Fruit fly (Drosophila melanogaster) whole organism, adult: Measurements from ENCODE around the gene CG11403.

Source experiments
- CG1620 ChIP-seq: fragments of 200-800 bp; sonication (Bioruptor generic); optimal IDR thresholded peaks from 2 replicates; lab custom pipeline; 2016; ENCODE audit warnings: missing biosample characterization, missing genetic modification characterization
- Hr96 ChIP-seq: fragments of 200-800 bp; sonication (Bioruptor generic); optimal IDR thresholded peaks from 2 replicates; lab custom pipeline; 2016; ENCODE audit warnings: missing biosample characterization, missing genetic modification characterization
- cic ChIP-seq: fragments of 200-800 bp; sonication (Bioruptor generic); optimal IDR thresholded peaks from 2 replicates; lab custom pipeline; 2017; ENCODE audit warnings: missing biosample characterization, mild to moderate bottlenecking, missing genetic modification characterization, moderate library complexity
- tj ChIP-seq: fragments of 200-800 bp; sonication (Bioruptor generic); optimal IDR thresholded peaks from 3 replicates; lab custom pipeline; 2017; ENCODE audit warnings: missing biosample characterization, mild to moderate bottlenecking, missing genetic modification characterization, moderate library complexity

DNA sequence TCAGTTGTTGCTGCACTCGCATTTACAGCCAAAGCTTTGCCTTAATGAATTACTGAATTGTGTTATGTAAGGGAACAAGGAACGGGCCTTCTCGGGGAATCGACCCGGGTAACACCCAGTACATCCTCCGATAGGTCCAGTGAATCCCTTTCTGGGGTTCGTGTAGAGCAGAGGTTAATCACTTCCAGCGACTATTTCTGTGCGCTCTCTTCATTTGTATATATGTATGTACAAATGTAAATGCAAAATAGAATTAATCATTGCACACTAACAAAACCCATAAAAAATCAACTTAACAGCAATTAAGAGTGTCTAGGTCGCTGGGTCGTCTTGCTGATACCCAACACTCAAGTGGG, 37.8 kb upstream of the CG11403 start:
- TF ChIP-seq tj: no peak
- TF ChIP-seq CG1620 (GFP tag; lab: Kevin White, UChicago): no peak
- TF ChIP-seq cic: no peak
- no peak for TF ChIP-seq Hr96 (GFP tag; lab: Kevin White, UChicago)
